Worm (Caenorhabditis elegans): ENCODE measurements around the gene F44D12.19.

Gene F44D12.19

DNA sequence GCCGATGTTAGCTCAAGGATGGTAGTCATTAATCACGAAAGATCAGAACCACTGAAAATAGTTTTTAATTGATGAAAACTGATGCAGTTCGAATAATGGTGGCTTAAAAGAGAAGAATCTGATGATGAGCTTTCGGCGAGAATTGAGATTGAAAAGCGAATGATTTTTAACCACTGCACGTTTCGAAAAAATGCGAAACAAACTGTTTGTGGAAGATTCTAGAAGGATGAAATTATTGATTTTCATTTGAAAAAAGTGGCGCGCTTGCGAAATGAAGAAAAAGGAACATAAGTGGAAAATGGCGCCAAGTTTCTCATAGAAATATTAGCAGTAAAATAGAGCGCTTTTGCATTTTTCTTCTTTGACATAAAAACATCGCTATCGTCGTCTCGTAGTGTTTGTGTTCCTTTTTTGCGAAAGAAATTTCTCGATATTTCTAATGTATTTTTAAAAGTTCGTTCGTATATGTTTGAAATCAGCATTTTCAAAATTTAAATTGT lies 26.4 kb upstream of the F44D12.19 start, which contains the start of gene uba-1:
Gene uba-1 (minus strand): TSS at position 51 of the 500 bp plus-strand sequence.
- TF ChIP-seq tab-1 (GFP tag; IDR thresholded peaks at IDR 0.05) (no peak), T22C8.4 (GFP tag; IDR thresholded peaks at IDR 0.05) (no peak), med-1 (GFP tag; optimal IDR thresholded peaks at IDR 0.05; ENCODE audit: insufficient read depth) (no peak), ztf-29 (GFP tag; IDR thresholded peaks at IDR 0.05) (no peak), ztf-23 (GFP tag; IDR thresholded peaks at IDR 0.05) (no peak), ref-1 (GFP tag; conservative IDR thresholded peaks at IDR 0.05) (no peak), klf-2 (GFP tag; conservative IDR thresholded peaks at IDR 0.05) (no peak), cog-1 (tag; optimal IDR thresholded peaks at IDR 0.05) (no peak)

DNA sequence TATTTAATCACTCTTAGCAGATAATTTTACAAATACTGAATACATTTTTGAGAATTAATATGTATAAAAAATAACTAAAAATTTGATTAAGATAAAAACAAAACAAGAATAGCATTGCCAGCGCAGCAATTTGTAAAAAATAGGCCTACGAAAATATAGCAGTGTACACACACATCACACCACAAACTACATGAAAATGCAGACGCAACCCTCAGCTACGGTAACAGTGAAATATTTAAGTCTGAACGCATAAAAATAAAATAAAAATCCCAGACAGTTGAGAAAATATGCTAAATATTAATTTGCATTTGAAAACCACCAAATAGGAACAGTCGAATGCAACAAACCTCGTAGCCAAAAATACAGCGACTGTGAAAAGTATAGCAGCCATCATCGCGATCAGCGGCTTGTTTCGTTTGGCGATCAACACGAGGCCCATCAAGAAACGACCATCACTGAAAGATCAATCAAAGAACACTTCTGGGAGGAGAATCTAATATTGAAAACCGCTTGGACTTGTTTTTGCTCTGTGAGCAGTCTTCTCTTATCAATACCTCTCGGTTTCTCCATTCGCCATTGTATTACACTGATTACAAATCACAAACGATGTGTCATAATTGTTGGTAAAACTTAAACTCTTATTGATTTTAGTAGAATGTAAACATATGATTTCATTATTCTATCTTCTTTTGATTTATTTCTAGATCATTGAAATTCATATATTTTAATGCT lies 22.7 kb upstream of the F44D12.19 start, which contains the start of gene pyp-1:
Gene pyp-1 (minus strand): TSS at position 439 of the 732 bp plus-strand sequence.
- TF ChIP-seq med-1 (GFP tag; optimal IDR thresholded peaks at IDR 0.05; ENCODE audit: insufficient read depth) (no peak), cog-1 (tag; optimal IDR thresholded peaks at IDR 0.05) (no peak), tab-1 (GFP tag; IDR thresholded peaks at IDR 0.05) (no peak), klf-2 (GFP tag; conservative IDR thresholded peaks at IDR 0.05) (no peak), ztf-29 (GFP tag; IDR thresholded peaks at IDR 0.05) (no peak), flt-1 (GFP tag; IDR thresholded peaks at IDR 0.05) (no peak), T22C8.4 (GFP tag; IDR thresholded peaks at IDR 0.05) (no peak), ztf-23 (GFP tag; IDR thresholded peaks at IDR 0.05) (no peak), ref-1 (GFP tag; conservative IDR thresholded peaks at IDR 0.05) (no peak)

DNA sequence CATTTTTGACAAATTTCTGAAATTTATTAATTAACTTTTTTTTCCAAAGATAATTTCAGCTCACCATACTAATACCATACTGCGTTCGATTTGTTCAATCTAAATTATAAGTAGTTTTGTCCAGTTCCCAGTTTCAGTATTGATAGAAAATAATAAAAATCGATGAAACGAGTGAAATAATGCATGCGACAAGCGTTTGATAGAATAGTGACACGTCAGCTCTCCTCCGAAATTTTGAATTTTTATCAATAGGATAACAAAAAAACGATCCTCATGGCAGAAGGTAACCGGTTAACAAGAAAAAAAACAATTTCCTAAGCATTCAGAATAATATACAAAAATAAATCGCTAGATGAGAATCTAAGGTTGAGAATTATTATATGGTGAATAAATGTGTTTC lies 19.6 kb upstream of the F44D12.19 start, which contains the start of gene C47E12.3:
Gene C47E12.3 (minus strand): TSS at position 101 of the 400 bp plus-strand sequence.
- TF ChIP-seq T22C8.4 (GFP tag; IDR thresholded peaks at IDR 0.05), result no peak
- no peak for TF ChIP-seq tab-1 (GFP tag; IDR thresholded peaks at IDR 0.05)
- no peak for TF ChIP-seq cog-1 (tag; optimal IDR thresholded peaks at IDR 0.05)
- no peak for TF ChIP-seq ztf-23 (GFP tag; IDR thresholded peaks at IDR 0.05)
- no peak for TF ChIP-seq ref-1 (GFP tag; conservative IDR thresholded peaks at IDR 0.05)
- no peak for TF ChIP-seq ztf-29 (GFP tag; IDR thresholded peaks at IDR 0.05)
- TF ChIP-seq flt-1 (GFP tag; IDR thresholded peaks at IDR 0.05), result no peak
- no peak for TF ChIP-seq med-1 (GFP tag; optimal IDR thresholded peaks at IDR 0.05; ENCODE audit: insufficient read depth)
- no peak for TF ChIP-seq klf-2 (GFP tag; conservative IDR thresholded peaks at IDR 0.05)

DNA sequence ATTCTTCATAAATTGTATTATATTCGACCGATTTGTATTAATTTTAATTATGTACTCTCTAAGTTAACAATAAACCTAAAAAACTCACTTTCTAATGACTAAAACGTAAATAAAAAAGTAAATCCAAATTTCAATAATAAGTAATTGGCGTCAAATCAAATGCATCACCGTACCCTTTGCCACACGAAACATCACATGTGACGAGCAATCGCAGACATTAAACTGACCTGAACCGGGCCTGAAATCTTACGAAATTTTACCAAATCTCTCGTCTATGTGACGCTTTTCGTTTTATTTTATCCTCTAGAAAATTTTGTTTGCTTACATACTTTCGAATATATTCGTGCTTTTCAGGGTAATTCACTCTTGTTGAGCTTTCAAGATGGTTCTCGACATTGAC lies 18.0 kb upstream of the F44D12.19 start, which contains the start of the genes C47E12.2 and sars-1:
Gene C47E12.2 (minus strand): TSS at position 131 of the 400 bp plus-strand sequence.
Gene sars-1 (plus strand): TSS at position 355 of the 400 bp plus-strand sequence.
- TF ChIP-seq ztf-29 (GFP tag; IDR thresholded peaks at IDR 0.05), result no peak
- no peak for TF ChIP-seq ztf-23 (GFP tag; IDR thresholded peaks at IDR 0.05)
- no peak for TF ChIP-seq cog-1 (tag; optimal IDR thresholded peaks at IDR 0.05)
- TF ChIP-seq ref-1 (GFP tag; conservative IDR thresholded peaks at IDR 0.05), result no peak
- no peak for TF ChIP-seq T22C8.4 (GFP tag; IDR thresholded peaks at IDR 0.05)
- TF ChIP-seq flt-1 (GFP tag; IDR thresholded peaks at IDR 0.05), result no peak

DNA sequence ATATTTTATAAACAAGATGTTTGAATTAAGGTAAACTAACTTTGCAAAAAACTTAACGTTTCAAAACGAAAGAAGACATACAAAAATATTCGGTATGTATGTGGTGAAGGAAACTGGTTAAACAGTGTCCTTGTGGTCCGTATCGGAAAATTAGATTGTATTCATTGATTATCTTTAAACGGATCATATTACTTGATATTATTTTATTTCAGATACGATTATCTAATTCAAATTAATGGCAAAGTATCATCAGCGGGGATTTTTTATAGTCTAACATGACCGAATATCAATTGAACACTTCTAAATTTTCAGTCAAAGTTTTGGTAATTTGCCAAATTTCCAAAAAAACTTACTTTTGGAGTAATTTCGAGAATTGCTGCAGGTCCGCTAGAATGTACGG lies 14.6 kb upstream of the F44D12.19 start, which contains the start of gene C47E12.13:
Gene C47E12.13 (minus strand): TSS at position 101 of the 400 bp plus-strand sequence.
- no peak for TF ChIP-seq T22C8.4 (GFP tag; IDR thresholded peaks at IDR 0.05)
- no peak for TF ChIP-seq tab-1 (GFP tag; IDR thresholded peaks at IDR 0.05)
- TF ChIP-seq ref-1 (GFP tag; conservative IDR thresholded peaks at IDR 0.05), result no peak
- no peak for TF ChIP-seq klf-2 (GFP tag; conservative IDR thresholded peaks at IDR 0.05)
- no peak for TF ChIP-seq ztf-29 (GFP tag; IDR thresholded peaks at IDR 0.05)
- no peak for TF ChIP-seq flt-1 (GFP tag; IDR thresholded peaks at IDR 0.05)
- no peak for TF ChIP-seq med-1 (GFP tag; optimal IDR thresholded peaks at IDR 0.05; ENCODE audit: insufficient read depth)
- no peak for TF ChIP-seq cog-1 (tag; optimal IDR thresholded peaks at IDR 0.05)
- no peak for TF ChIP-seq ztf-23 (GFP tag; IDR thresholded peaks at IDR 0.05)

DNA sequence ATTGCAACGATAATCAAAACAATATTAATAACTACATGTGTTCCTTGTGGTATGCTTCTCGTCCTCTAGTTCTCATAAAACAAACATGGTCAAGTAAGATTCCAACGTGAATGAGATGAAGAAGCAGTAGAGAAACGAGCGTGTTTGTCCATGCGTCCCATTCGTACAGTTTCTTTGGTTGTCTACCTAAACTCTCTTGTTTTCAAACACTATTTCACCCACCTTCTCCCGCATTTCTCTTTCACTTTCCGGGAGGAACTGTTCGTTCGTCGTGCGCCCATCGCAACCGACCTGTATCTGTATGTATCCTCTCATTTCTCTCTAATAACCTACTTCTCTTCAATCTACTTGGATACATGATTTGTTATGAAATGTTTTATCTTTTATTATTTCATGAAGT lies 13.6 kb upstream of the F44D12.19 start:
- TF ChIP-seq ztf-23 (GFP tag; IDR thresholded peaks at IDR 0.05) (no peak), T22C8.4 (GFP tag; IDR thresholded peaks at IDR 0.05) (no peak), med-1 (GFP tag; optimal IDR thresholded peaks at IDR 0.05; ENCODE audit: insufficient read depth) (no peak), ref-1 (GFP tag; conservative IDR thresholded peaks at IDR 0.05) (no peak), tab-1 (GFP tag; IDR thresholded peaks at IDR 0.05) (no peak), cog-1 (tag; optimal IDR thresholded peaks at IDR 0.05) (no peak), klf-2 (GFP tag; conservative IDR thresholded peaks at IDR 0.05) (no peak), flt-1 (GFP tag; IDR thresholded peaks at IDR 0.05) (no peak), ztf-29 (GFP tag; IDR thresholded peaks at IDR 0.05) (no peak)

DNA sequence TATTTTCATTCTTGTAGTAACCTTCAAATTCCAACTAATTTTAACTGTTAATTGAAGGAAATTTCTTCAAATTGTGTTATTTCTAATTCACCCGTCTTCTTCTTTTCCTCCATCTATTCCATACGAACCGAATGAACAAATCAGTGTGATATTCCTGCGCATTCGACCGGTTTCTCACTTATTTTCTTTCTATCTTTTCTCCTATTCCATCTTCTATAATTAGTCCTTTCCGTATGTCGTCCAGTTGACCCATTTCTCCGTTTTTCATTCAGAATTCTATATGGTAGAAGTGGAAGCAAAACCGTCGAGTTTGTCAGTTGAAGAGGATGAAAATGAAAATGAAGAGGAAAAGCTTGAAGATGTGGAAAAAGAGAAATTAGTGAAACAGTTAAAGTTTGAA lies 11.8 kb upstream of the F44D12.19 start, which contains the start of gene magu-4:
Gene magu-4 (plus strand): TSS at position 218 of the 400 bp plus-strand sequence.
- TF ChIP-seq T22C8.4 (GFP tag; IDR thresholded peaks at IDR 0.05) (no peak), ref-1 (GFP tag; conservative IDR thresholded peaks at IDR 0.05) (no peak), klf-2 (GFP tag; conservative IDR thresholded peaks at IDR 0.05) (no peak), tab-1 (GFP tag; IDR thresholded peaks at IDR 0.05) (no peak), ztf-29 (GFP tag; IDR thresholded peaks at IDR 0.05) (no peak), ztf-23 (GFP tag; IDR thresholded peaks at IDR 0.05) (no peak), med-1 (GFP tag; optimal IDR thresholded peaks at IDR 0.05; ENCODE audit: insufficient read depth) (no peak), flt-1 (GFP tag; IDR thresholded peaks at IDR 0.05) (no peak), cog-1 (tag; optimal IDR thresholded peaks at IDR 0.05) (no peak)

DNA sequence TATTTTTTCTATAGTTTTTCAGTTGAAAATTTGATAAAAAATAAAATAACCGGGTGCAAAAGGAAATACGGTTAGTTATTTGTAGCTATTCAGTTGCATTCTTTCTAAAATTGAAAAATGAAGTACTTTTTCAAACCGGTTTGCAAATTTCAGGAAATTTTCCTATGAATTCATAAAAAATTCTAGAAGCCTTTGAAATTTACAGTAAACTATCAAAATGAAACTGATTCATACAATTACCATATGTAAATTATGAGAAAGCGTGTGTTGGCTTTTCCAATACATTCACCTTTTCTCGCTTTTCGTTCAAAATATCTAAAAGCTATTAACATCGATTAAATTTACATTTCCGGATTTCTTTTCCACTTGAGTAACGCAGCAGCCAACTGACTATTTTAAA lies 4.4 kb upstream of the F44D12.19 start, which contains the start of gene ent-7:
Gene ent-7 (plus strand): TSS at position 301 of the 400 bp plus-strand sequence.
- no peak for TF ChIP-seq T22C8.4 (GFP tag; IDR thresholded peaks at IDR 0.05)
- no peak for TF ChIP-seq cog-1 (tag; optimal IDR thresholded peaks at IDR 0.05)
- no peak for TF ChIP-seq tab-1 (GFP tag; IDR thresholded peaks at IDR 0.05)
- TF ChIP-seq ztf-23 (GFP tag; IDR thresholded peaks at IDR 0.05), result no peak

DNA sequence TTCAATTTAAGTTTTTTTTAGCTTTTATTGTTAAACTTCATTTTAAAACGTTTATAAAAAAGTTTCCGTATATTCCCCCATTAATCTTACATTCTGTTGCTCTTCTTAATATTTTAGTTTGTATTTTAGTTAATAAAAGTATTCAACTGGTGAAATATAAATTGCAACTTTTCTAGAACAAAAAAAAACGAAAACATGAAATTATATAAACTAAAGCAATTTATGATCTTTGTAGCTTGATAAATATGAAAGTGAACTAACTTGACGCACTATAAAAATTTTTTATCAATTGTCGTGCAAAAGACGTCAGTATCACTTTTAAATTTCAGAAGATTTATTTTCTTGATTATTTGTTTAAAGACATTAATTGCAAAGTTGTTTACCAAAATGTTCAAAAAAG lies 3.8 kb upstream of the F44D12.19 start, which contains the start of gene F44D12.2:
Gene F44D12.2 (minus strand): TSS at position 101 of the 400 bp plus-strand sequence.
- TF ChIP-seq ref-1 (GFP tag; conservative IDR thresholded peaks at IDR 0.05) (no peak), ztf-23 (GFP tag; IDR thresholded peaks at IDR 0.05) (no peak), flt-1 (GFP tag; IDR thresholded peaks at IDR 0.05) (no peak), ztf-29 (GFP tag; IDR thresholded peaks at IDR 0.05) (no peak), T22C8.4 (GFP tag; IDR thresholded peaks at IDR 0.05) (no peak), cog-1 (tag; optimal IDR thresholded peaks at IDR 0.05) (no peak), med-1 (GFP tag; optimal IDR thresholded peaks at IDR 0.05; ENCODE audit: insufficient read depth) (no peak), tab-1 (GFP tag; IDR thresholded peaks at IDR 0.05) (no peak), klf-2 (GFP tag; conservative IDR thresholded peaks at IDR 0.05) (no peak)

All from whole organism, midembryonic.